Worm (Caenorhabditis elegans) whole organism, young adult: ENCODE data around the gene C08E8.5.

Experiments
- F33H1.4 ChIP-seq: fragments of 200-800 bp; sonication (Bioruptor generic); IDR thresholded peaks from 2 replicates; pipeline ENCODE4 v1.3.6; 2022; ENCODE audit warnings: missing genetic modification reagents, missing genetic modification characterization, missing compliant biosample characterization
- F57C9.4 ChIP-seq: sonication (generic microtip); optimal IDR thresholded peaks from 2 replicates; lab custom pipeline; 2017; ENCODE audit warnings: mild to moderate bottlenecking, missing genetic modification characterization, missing compliant biosample characterization
- akir-1 ChIP-seq: fragments of 200-800 bp; sonication (Bioruptor generic); optimal IDR thresholded peaks from 2 replicates; lab custom pipeline; 2018; ENCODE audit warnings: mild to moderate bottlenecking, missing genetic modification characterization, moderate library complexity, missing compliant biosample characterization
- hsf-1 ChIP-seq: fragments of 200-800 bp; sonication (Bioruptor generic); IDR thresholded peaks from 2 replicates; pipeline ENCODE4 v1.3.6; 2022; ENCODE audit warnings: missing genetic modification reagents, missing genetic modification characterization, missing compliant biosample characterization
- lin-54 ChIP-seq: fragments of 200-800 bp; sonication (Bioruptor generic); optimal IDR thresholded peaks from 2 replicates; lab custom pipeline; 2018; ENCODE audit warnings: mild to moderate bottlenecking, missing genetic modification characterization, missing compliant biosample characterization
- snpc-4 ChIP-seq, 5 experiments: fragments of 150-350 bp in 1 of 5; sonication (generic microtip) in 4 of 5; optimal IDR thresholded peaks; 2 replicates each; lab custom pipeline; 2014 to 2018; ENCODE audit warnings: missing genetic modification characterization in 5 of 5, missing biosample characterization in 3 of 5, antibody characterized with exemption in 2 of 5, mild to moderate bottlenecking in 2 of 5, missing compliant biosample characterization in 2 of 5, missing genotype in 2 of 5, moderate library complexity in 2 of 5, missing genetic modification reagents in 1 of 5
- somi-1 ChIP-seq: fragments of 200-800 bp; sonication (Bioruptor generic); optimal IDR thresholded peaks from 2 replicates; lab custom pipeline; 2018; ENCODE audit warnings: mild to moderate bottlenecking, missing genetic modification characterization, missing compliant biosample characterization
- ztf-26 ChIP-seq: sonication (generic microtip); optimal IDR thresholded peaks from 2 replicates; lab custom pipeline; 2017; ENCODE audit warnings: missing genetic modification characterization, missing compliant biosample characterization

DNA sequence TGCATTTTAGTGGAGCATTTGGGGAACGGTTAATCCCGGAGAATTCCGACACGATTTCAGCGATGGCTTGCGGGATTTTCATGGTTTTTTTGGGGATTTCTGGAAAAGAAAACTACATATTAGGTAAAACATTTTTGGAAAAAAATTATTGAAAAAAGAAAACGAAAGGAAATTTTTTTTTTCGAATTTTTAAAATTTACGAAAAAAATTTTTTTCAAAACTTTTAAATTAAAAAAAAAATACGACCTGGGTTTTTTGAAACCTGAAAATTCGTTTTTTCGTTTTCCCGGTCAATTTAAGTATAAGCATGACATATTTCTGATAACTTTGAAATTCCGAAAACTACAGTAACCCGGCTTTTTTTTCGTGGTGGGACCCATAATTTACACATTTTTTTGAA is 20.0 kb downstream of the C08E8.5 start, which contains the start of gene C08E8.10:
- no peak for TF ChIP-seq snpc-4 (GFP tag; optimal IDR thresholded peaks at IDR 0.05; lab: Kevin White, UChicago)
- TF ChIP-seq snpc-4 (tag; optimal IDR thresholded peaks at IDR 0.05; lab: Kevin White, UChicago) = no peak
- TF ChIP-seq hsf-1 (GFP tag; lab: Robert Waterston, UW) = no peak
- no peak for TF ChIP-seq lin-54 (GFP tag; lab: Kevin White, UChicago)
- no peak for TF ChIP-seq ztf-26 (tag; lab: Kevin White, UChicago)
- no peak for TF ChIP-seq akir-1 (GFP tag; lab: Kevin White, UChicago)
- TF ChIP-seq F33H1.4 = no peak
- no peak for TF ChIP-seq F57C9.4 (tag; lab: Kevin White, UChicago)
- no peak for TF ChIP-seq somi-1 (GFP tag; lab: Kevin White, UChicago)
